Fruit fly (Drosophila melanogaster) whole organism, embryonic: ENCODE results near the gene CG42302.

ENCODE experiments used
- CG10267 ChIP-seq: fragments of 200-800 bp; sonication (Bioruptor generic); optimal IDR thresholded peaks from 2 replicates; lab custom pipeline; 2018; ENCODE audit warnings: missing biosample characterization, mild to moderate bottlenecking, missing genetic modification characterization, moderate library complexity
- CG12391 ChIP-seq: fragments of 200-800 bp; sonication (Bioruptor generic); optimal IDR thresholded peaks from 3 replicates; lab custom pipeline; 2018; ENCODE audit warnings: missing biosample characterization, mild to moderate bottlenecking, missing genetic modification characterization, moderate library complexity
- CG14050 ChIP-seq: fragments of 200-800 bp; sonication (Bioruptor generic); IDR thresholded peaks from 3 replicates; pipeline ENCODE4 v1.3.6; 2022; ENCODE audit warnings: missing biosample characterization, missing genetic modification characterization
- CG15696 ChIP-seq: fragments of 200-800 bp; sonication (Bioruptor generic); optimal IDR thresholded peaks from 2 replicates; lab custom pipeline; 2019; ENCODE audit warnings: missing biosample characterization, mild to moderate bottlenecking, missing genetic modification characterization, moderate library complexity
- CG16863 ChIP-seq: fragments of 200-800 bp; sonication (Bioruptor generic); optimal IDR thresholded peaks from 3 replicates; lab custom pipeline; 2016; ENCODE audit warnings: missing biosample characterization, missing genetic modification characterization
- CG17328 ChIP-seq: fragments of 200-800 bp; sonication (Bioruptor generic); IDR thresholded peaks from 2 replicates; pipeline ENCODE4 v1.3.6; 2022; ENCODE audit warnings: missing biosample characterization, missing genetic modification characterization
- CG17612 ChIP-seq: fragments of 200-800 bp; sonication (Bioruptor generic); IDR thresholded peaks from 2 replicates; pipeline ENCODE4 v1.3.6; 2022; ENCODE audit warnings: missing biosample characterization, missing genetic modification characterization
- CG2199 ChIP-seq: fragments of 200-800 bp; sonication (Bioruptor generic); IDR thresholded peaks from 3 replicates; pipeline ENCODE4 v1.3.6; 2022; ENCODE audit warnings: missing biosample characterization, missing genetic modification characterization
- CG31365 ChIP-seq: fragments of 200-800 bp; sonication (Bioruptor generic); optimal IDR thresholded peaks from 2 replicates; lab custom pipeline; 2018; ENCODE audit warnings: missing biosample characterization, mild to moderate bottlenecking, missing genetic modification characterization
- CG32532 ChIP-seq: fragments of 200-800 bp; sonication (Bioruptor generic); IDR thresholded peaks from 2 replicates; pipeline ENCODE4 v1.3.6; 2022; ENCODE audit warnings: missing biosample characterization, missing genetic modification characterization
- CG34376 ChIP-seq: fragments of 200-800 bp; sonication (Bioruptor generic); optimal IDR thresholded peaks from 2 replicates; lab custom pipeline; 2018; ENCODE audit warnings: missing biosample characterization, mild to moderate bottlenecking, missing genetic modification characterization
- CG3726 ChIP-seq: fragments of 200-800 bp; sonication (Bioruptor generic); IDR thresholded peaks from 3 replicates; pipeline ENCODE4, ENCODE4 v1.3.6; 2022; ENCODE audit warnings: missing biosample characterization, missing genetic modification characterization
- CG42726 ChIP-seq: fragments of 200-800 bp; sonication (Bioruptor generic); IDR thresholded peaks from 2 replicates; pipeline ENCODE4 v1.3.6; 2022; ENCODE audit warnings: missing biosample characterization, missing genetic modification characterization; ENCODE audit not compliant: partially characterized antibody
- CG43689 ChIP-seq: fragments of 200-800 bp; sonication (Bioruptor generic); IDR thresholded peaks from 2 replicates; pipeline ENCODE4 v1.3.6; 2022; ENCODE audit warnings: missing biosample characterization, missing genetic modification characterization
- CG8089 ChIP-seq: fragments of 200-800 bp; sonication (Bioruptor generic); optimal IDR thresholded peaks from 3 replicates; lab custom pipeline; 2016; ENCODE audit warnings: missing biosample characterization, missing genetic modification characterization
- CG8290 ChIP-seq, 3 experiments: fragments of 200-800 bp; sonication (Bioruptor generic); optimal IDR thresholded peaks; 2 replicates each; lab custom pipeline; 2016 to 2019; ENCODE audit warnings: missing biosample characterization in 3 of 3, missing genetic modification characterization in 3 of 3, mild to moderate bottlenecking in 2 of 3, moderate library complexity in 1 of 3
- CTCF ChIP-seq: fragments of 200-800 bp; sonication (Bioruptor generic); optimal IDR thresholded peaks from 2 replicates; lab custom pipeline; 2017; ENCODE audit warnings: missing biosample characterization, mild to moderate bottlenecking, missing genetic modification characterization, moderate library complexity
- Deaf1 ChIP-seq: fragments of 200-800 bp; optimal IDR thresholded peaks from 3 replicates; lab custom pipeline; 2019; ENCODE audit warnings: missing biosample characterization, mild to moderate bottlenecking, missing genetic modification characterization, moderate library complexity
- ERR ChIP-seq: fragments of 200-800 bp; sonication (Bioruptor generic); optimal IDR thresholded peaks from 2 replicates; lab custom pipeline; 2016; ENCODE audit warnings: missing biosample characterization, missing genetic modification characterization
- Mrtf ChIP-seq: fragments of 200-800 bp; sonication (Bioruptor generic); IDR thresholded peaks from 3 replicates; pipeline ENCODE4 v1.3.6; 2022; ENCODE audit warnings: missing biosample characterization, missing genetic modification characterization
- Neu2 ChIP-seq: fragments of 200-800 bp; sonication (Bioruptor generic); optimal IDR thresholded peaks from 3 replicates; lab custom pipeline; 2016; ENCODE audit warnings: missing biosample characterization, missing genetic modification characterization, borderline replicate concordance
- Ptx1 ChIP-seq: fragments of 200-800 bp; sonication (Bioruptor generic); IDR thresholded peaks from 2 replicates; pipeline ENCODE4 v1.3.6; 2022; ENCODE audit warnings: missing biosample characterization, missing genetic modification characterization
- Rfx ChIP-seq: fragments of 200-800 bp; sonication (Bioruptor generic); IDR thresholded peaks from 2 replicates; pipeline ENCODE4 v1.3.6; 2022; ENCODE audit warnings: missing biosample characterization, missing genetic modification characterization
- Rx ChIP-seq: fragments of 200-800 bp; sonication (Bioruptor generic); IDR thresholded peaks from 2 replicates; pipeline ENCODE4 v1.3.6; 2022; ENCODE audit warnings: missing biosample characterization, missing genetic modification characterization
- Side ChIP-seq: fragments of 200-800 bp; sonication (Bioruptor generic); optimal IDR thresholded peaks from 2 replicates; lab custom pipeline; 2016; ENCODE audit warnings: missing biosample characterization, missing genetic modification characterization
- Sox100B ChIP-seq: fragments of 200-800 bp; sonication (Bioruptor generic); optimal IDR thresholded peaks from 3 replicates; lab custom pipeline; 2018; ENCODE audit warnings: missing biosample characterization, mild to moderate bottlenecking, missing genetic modification characterization
- Spps ChIP-seq: fragments of 200-800 bp; sonication (Bioruptor generic); optimal IDR thresholded peaks from 2 replicates; lab custom pipeline; 2018; ENCODE audit warnings: missing biosample characterization, mild to moderate bottlenecking, missing genetic modification characterization
- ase ChIP-seq: fragments of 200-800 bp; sonication (Bioruptor generic); IDR thresholded peaks from 3 replicates; pipeline ENCODE4 v1.3.6; 2022; ENCODE audit warnings: missing biosample characterization, missing genetic modification characterization
- caup ChIP-seq: fragments of 200-800 bp; sonication (Bioruptor generic); optimal IDR thresholded peaks from 3 replicates; lab custom pipeline; 2017; ENCODE audit warnings: missing biosample characterization, mild to moderate bottlenecking, missing genetic modification characterization, moderate library complexity; ENCODE audit not compliant: severe bottlenecking
- dati ChIP-seq: fragments of 200-800 bp; sonication (Bioruptor generic); IDR thresholded peaks from 2 replicates; pipeline ENCODE4 v1.3.6; 2022; ENCODE audit warnings: missing biosample characterization, missing genetic modification characterization
- ewg ChIP-seq: fragments of 200-800 bp; sonication (Bioruptor generic); optimal IDR thresholded peaks from 3 replicates; lab custom pipeline; 2017; ENCODE audit warnings: mild to moderate bottlenecking, missing biosample characterization, missing genetic modification reagents, missing genetic modification characterization
- fd64A ChIP-seq: fragments of 200-800 bp; sonication (Bioruptor generic); optimal IDR thresholded peaks from 3 replicates; lab custom pipeline; 2018; ENCODE audit warnings: missing biosample characterization, mild to moderate bottlenecking, missing genetic modification characterization
- grau ChIP-seq: fragments of 200-800 bp; optimal IDR thresholded peaks from 3 replicates; lab custom pipeline; 2019; ENCODE audit warnings: missing biosample characterization, mild to moderate bottlenecking, missing genetic modification characterization, moderate library complexity
- gt ChIP-seq: fragments of 200-800 bp; sonication (Bioruptor generic); IDR thresholded peaks from 2 replicates; pipeline ENCODE4 v1.3.6; 2022; ENCODE audit warnings: missing biosample characterization, missing genetic modification characterization
- hkb ChIP-seq, 2 experiments: fragments of 200-800 bp in 1 of 2; fragments of >200 bp in 1 of 2; sonication (Bioruptor generic) in 1 of 2; IDR thresholded peaks in 1 of 2; optimal IDR thresholded peaks in 1 of 2; 2 replicates each; pipeline versions ENCODE4 v1.3.6 to Lab custom; 2017 to 2022; ENCODE audit warnings: missing biosample characterization in 1 of 2, missing genetic modification characterization in 1 of 2
- hth ChIP-seq: fragments of >200 bp; optimal IDR thresholded peaks from 2 replicates; lab custom pipeline; 2017; ENCODE audit warnings: inconsistent platforms
- jigr1 ChIP-seq: fragments of 200-800 bp; sonication (Bioruptor generic); IDR thresholded peaks from 3 replicates; pipeline ENCODE4 v1.3.6; 2022; ENCODE audit warnings: missing biosample characterization, missing genetic modification characterization
- lab ChIP-seq: fragments of 200-800 bp; sonication (Bioruptor generic); optimal IDR thresholded peaks from 3 replicates; lab custom pipeline; 2017; ENCODE audit warnings: missing biosample characterization, missing genetic modification characterization, mild to moderate bottlenecking, moderate library complexity, missing genetic modification reagents
- org-1 ChIP-seq: fragments of 200-800 bp; sonication (Bioruptor generic); optimal IDR thresholded peaks from 2 replicates; lab custom pipeline; 2017; ENCODE audit warnings: missing biosample characterization, missing genetic modification characterization
- sc ChIP-seq, 3 experiments: fragments of >200 bp in 2 of 3; fragments of 200-800 bp in 1 of 3; sonication (Bioruptor generic) in 1 of 3; optimal IDR thresholded peaks; 2 replicates in 2 of 3; 3 replicates in 1 of 3; lab custom pipeline; 2017; ENCODE audit warnings: mild to moderate bottlenecking in 1 of 3, missing biosample characterization in 1 of 3, missing genetic modification characterization in 1 of 3, missing genetic modification reagents in 1 of 3
- sens ChIP-seq: fragments of 200-800 bp; sonication (Bioruptor generic); peaks from one replicate; lab custom pipeline; 2016; ENCODE audit warnings: missing biosample characterization, missing genetic modification characterization
- seq ChIP-seq: fragments of 200-800 bp; sonication (Bioruptor generic); IDR thresholded peaks from 2 replicates; pipeline ENCODE4 v1.3.6; 2022; ENCODE audit warnings: missing biosample characterization, missing genetic modification characterization
- slbo ChIP-seq: fragments of 200-800 bp; sonication (Bioruptor generic); IDR thresholded peaks from 2 replicates; pipeline ENCODE4 v1.3.6; 2022; ENCODE audit warnings: missing biosample characterization, missing genetic modification characterization
- slou ChIP-seq: fragments of 200-800 bp; sonication (Bioruptor generic); optimal IDR thresholded peaks from 3 replicates; lab custom pipeline; 2016; ENCODE audit warnings: missing biosample characterization, missing genetic modification characterization
- sob ChIP-seq: fragments of 200-800 bp; sonication (Bioruptor generic); IDR thresholded peaks from 2 replicates; pipeline ENCODE4 v1.3.6; 2022; ENCODE audit warnings: missing biosample characterization, missing genetic modification characterization
- stc ChIP-seq: fragments of 200-800 bp; sonication (Bioruptor generic); IDR thresholded peaks from 2 replicates; pipeline ENCODE4 v1.3.6; 2022; ENCODE audit warnings: missing biosample characterization, missing genetic modification characterization
- twi ChIP-seq: fragments of 200-800 bp; optimal IDR thresholded peaks from 2 replicates; lab custom pipeline; 2019; ENCODE audit warnings: missing biosample characterization, mild to moderate bottlenecking, missing genetic modification characterization, moderate library complexity

CG42302 gene

dm6 chrX:18771995-18772394, 46.5 kb upstream of the CG42302 start (continued):
- TF ChIP-seq seq (GFP tag; lab: Robert Waterston, UW), result no peak
- TF ChIP-seq CG3726, result no peak
- TF ChIP-seq org-1 (GFP tag; lab: Kevin White, UChicago), result no peak
- no peak for TF ChIP-seq ewg (GFP tag; lab: Kevin White, UChicago)
- TF ChIP-seq slou (GFP tag; lab: Kevin White, UChicago), result no peak
- no peak for TF ChIP-seq CG8089 (GFP tag; lab: Kevin White, UChicago)
- TF ChIP-seq CG31365 (tag; lab: Kevin White, UChicago), result no peak
- TF ChIP-seq CG8290 (GFP tag; optimal IDR thresholded peaks at IDR 0.05; lab: Kevin White, UChicago), result no peak
- peak in 1 of 2 experiments; percentile 37 for TF ChIP-seq CG8290 (tag; optimal IDR thresholded peaks at IDR 0.05; lab: Kevin White, UChicago)
- 0 out of 2 replicates have a peak, but pooled peaks have one; percentile 15 for TF ChIP-seq slbo (GFP tag; lab: Robert Waterston, UW)
- TF ChIP-seq sens (GFP tag; lab: Kevin White, UChicago), result peak; percentile 44
- no peak for TF ChIP-seq CG34376
- TF ChIP-seq CG17612, result peak; percentile 52; the same call in 1 of the 2 replicates
- TF ChIP-seq Rfx (GFP tag; lab: Robert Waterston, UW), result no peak
- TF ChIP-seq hkb (optimal IDR thresholded peaks at IDR 0.05; lab: Kevin White, UChicago), result no peak
- no peak for TF ChIP-seq hkb (GFP tag; IDR thresholded peaks at IDR 0.05; lab: Robert Waterston, UW)
- no peak for TF ChIP-seq sc (optimal IDR thresholded peaks at IDR 0.05; lab: Kevin White, UChicago)
- TF ChIP-seq sc (GFP tag; optimal IDR thresholded peaks at IDR 0.05; lab: Kevin White, UChicago), result no peak
- no peak for TF ChIP-seq lab (GFP tag; lab: Kevin White, UChicago)
- TF ChIP-seq CG16863 (GFP tag; lab: Kevin White, UChicago), result no peak
- no peak for TF ChIP-seq ase (GFP tag; lab: Robert Waterston, UW)
- TF ChIP-seq twi (tag; lab: Kevin White, UChicago), result no peak
- no peak for TF ChIP-seq caup (GFP tag; lab: Kevin White, UChicago)
- TF ChIP-seq CTCF (GFP tag; lab: Kevin White, UChicago), result peak; percentile 44
- no peak for TF ChIP-seq hth (lab: Kevin White, UChicago)
- no peak for TF ChIP-seq Spps (tag; lab: Kevin White, UChicago)
- TF ChIP-seq gt, result no peak
- TF ChIP-seq fd64A (GFP tag; lab: Kevin White, UChicago), result no peak
- no peak for TF ChIP-seq dati (GFP tag; lab: Robert Waterston, UW)
- TF ChIP-seq CG17328 (GFP tag; lab: Robert Waterston, UW), result no peak
- TF ChIP-seq stc, result no peak
- TF ChIP-seq CG10267 (tag; lab: Kevin White, UChicago), result no peak
- TF ChIP-seq ERR, result no peak
- no peak for TF ChIP-seq CG14050 (GFP tag; lab: Robert Waterston, UW)
- no peak for TF ChIP-seq Side (GFP tag; lab: Kevin White, UChicago)
- TF ChIP-seq CG2199 (GFP tag; lab: Robert Waterston, UW), result peak; percentile 86
- TF ChIP-seq CG42726, result no peak
- TF ChIP-seq CG43689 (GFP tag; lab: Robert Waterston, UW), result no peak

dm6 chrX:18771356-18771755, 45.9 kb upstream of the CG42302 start:
- TF ChIP-seq CG2199 (GFP tag; lab: Robert Waterston, UW), result peak; percentile 99
- no peak for TF ChIP-seq Rx (GFP tag; lab: Robert Waterston, UW)
- TF ChIP-seq, all 482 proteins: peak for 1

dm6 chrX:18748206-18748605, 22.7 kb upstream of the CG42302 start, which contains the start of gene CG12609:
Gene CG12609 (minus strand): TSS chrX:18748306.
- TF ChIP-seq hkb (optimal IDR thresholded peaks at IDR 0.05; lab: Kevin White, UChicago) (no peak), hkb (GFP tag; IDR thresholded peaks at IDR 0.05; lab: Robert Waterston, UW) (no peak), Sox100B (no peak), jigr1 (GFP tag; lab: Robert Waterston, UW) (no peak), Ptx1 (no peak), CG12391 (tag; lab: Kevin White, UChicago) (no peak), sob (GFP tag; lab: Robert Waterston, UW) (no peak), grau (tag; lab: Kevin White, UChicago) (no peak), Neu2 (GFP tag; lab: Kevin White, UChicago) (no peak), CG32532 (GFP tag; lab: Robert Waterston, UW) (no peak), Mrtf (GFP tag; lab: Robert Waterston, UW) (no peak), CG15696 (no peak), Deaf1 (no peak)
- TF ChIP-seq, all 482 proteins: peak for 0
